Worm (Caenorhabditis elegans) whole organism, young adult: ENCODE data around the gene prdx-2.

Source experiments
- B0035.1 ChIP-seq: sonication (generic microtip); optimal IDR thresholded peaks from 2 replicates; lab custom pipeline; 2016; ENCODE audit warnings: missing genetic modification characterization, mild to moderate bottlenecking, missing compliant biosample characterization, missing genotype, missing genetic modification reagents
- B0336.3 ChIP-seq: fragments of 200-800 bp; sonication (Bioruptor generic); IDR thresholded peaks from 2 replicates; pipeline ENCODE4 v1.3.6; 2022; ENCODE audit warnings: missing genetic modification characterization, missing compliant biosample characterization
- F10E7.11 ChIP-seq: sonication (generic microtip); optimal IDR thresholded peaks from 2 replicates; lab custom pipeline; 2017; ENCODE audit warnings: mild to moderate bottlenecking, missing genetic modification characterization, moderate library complexity, missing compliant biosample characterization
- F22D6.2 ChIP-seq: sonication (generic microtip); optimal IDR thresholded peaks from 2 replicates; lab custom pipeline; 2016; ENCODE audit warnings: mild to moderate bottlenecking, missing genetic modification characterization, missing compliant biosample characterization
- K11D2.4 ChIP-seq: fragments of 200-800 bp; sonication (Bioruptor generic); IDR thresholded peaks from 2 replicates; pipeline ENCODE4 v1.3.6; 2022; ENCODE audit warnings: missing genetic modification reagents, missing genetic modification characterization, missing compliant biosample characterization
- K12H6.12 ChIP-seq: fragments of 200-800 bp; sonication (Bioruptor generic); optimal IDR thresholded peaks from 2 replicates; lab custom pipeline; 2018; ENCODE audit warnings: mild to moderate bottlenecking, missing genetic modification characterization, missing compliant biosample characterization
- T07F8.4 ChIP-seq: sonication (generic microtip); optimal IDR thresholded peaks from 2 replicates; lab custom pipeline; 2016; ENCODE audit warnings: mild to moderate bottlenecking, missing genetic modification characterization, moderate library complexity, missing compliant biosample characterization
- Y53F4B.3 ChIP-seq: fragments of 200-800 bp; sonication (Bioruptor generic); IDR thresholded peaks from 2 replicates; pipeline ENCODE4 v1.3.6; 2022; ENCODE audit warnings: missing genetic modification reagents, missing genetic modification characterization, missing compliant biosample characterization
- Y56A3A.18 ChIP-seq: fragments of 200-800 bp; sonication (Bioruptor generic); IDR thresholded peaks from 2 replicates; pipeline ENCODE4 v1.3.6; 2022; ENCODE audit warnings: missing genetic modification reagents, missing genetic modification characterization, missing compliant biosample characterization
- Y67H2A.10 ChIP-seq: fragments of 200-800 bp; sonication (Bioruptor generic); conservative IDR thresholded peaks from 2 replicates; pipeline ENCODE4 v1.3.6; 2022; ENCODE audit warnings: missing genetic modification reagents, missing genetic modification characterization, missing compliant biosample characterization
- Y95B8A.8 ChIP-seq: fragments of 200-800 bp; sonication (Bioruptor generic); IDR thresholded peaks from 2 replicates; pipeline ENCODE4 v1.3.6; 2022; ENCODE audit warnings: missing genetic modification reagents, missing genetic modification characterization, missing compliant biosample characterization
- ZK185.1 ChIP-seq: sonication (generic microtip); optimal IDR thresholded peaks from 2 replicates; lab custom pipeline; 2016; ENCODE audit warnings: mild to moderate bottlenecking, missing genetic modification characterization, missing compliant biosample characterization; ENCODE audit not compliant: poor library complexity, severe bottlenecking
- atf-7 ChIP-seq: sonication (generic microtip); optimal IDR thresholded peaks from 2 replicates; lab custom pipeline; 2017; ENCODE audit warnings: mild to moderate bottlenecking, missing genetic modification characterization, missing compliant biosample characterization
- athp-1 ChIP-seq: sonication (generic microtip); optimal IDR thresholded peaks from 2 replicates; lab custom pipeline; 2017; ENCODE audit warnings: mild to moderate bottlenecking, missing genetic modification characterization, missing compliant biosample characterization
- attf-6 ChIP-seq: fragments of 200-800 bp; sonication (Bioruptor generic); IDR thresholded peaks from 2 replicates; pipeline ENCODE4 v1.3.6; 2022; ENCODE audit warnings: missing genetic modification reagents, missing genetic modification characterization, missing compliant biosample characterization
- bed-1 ChIP-seq: fragments of 200-800 bp; sonication (Bioruptor generic); IDR thresholded peaks from 2 replicates; pipeline ENCODE4 v1.3.6; 2022; ENCODE audit warnings: missing genetic modification reagents, missing genetic modification characterization, missing compliant biosample characterization
- ceh-91 ChIP-seq: fragments of 200-800 bp; sonication (Bioruptor generic); IDR thresholded peaks from 2 replicates; pipeline ENCODE4 v1.3.6; 2022; ENCODE audit warnings: missing genetic modification reagents, missing genetic modification characterization, missing compliant biosample characterization
- dox-1 ChIP-seq: fragments of 200-800 bp; sonication (Bioruptor generic); IDR thresholded peaks from 2 replicates; pipeline ENCODE4 v1.3.6; 2022; ENCODE audit warnings: missing genetic modification reagents, missing genetic modification characterization, missing compliant biosample characterization
- dpl-1 ChIP-seq: fragments of 150-350 bp; optimal IDR thresholded peaks from 2 replicates; lab custom pipeline; 2014; ENCODE audit warnings: missing biosample characterization, missing genetic modification reagents, missing genetic modification characterization
- ets-4 ChIP-seq: fragments of 200-800 bp; sonication (Bioruptor generic); optimal IDR thresholded peaks from 2 replicates; lab custom pipeline; 2018; ENCODE audit warnings: mild to moderate bottlenecking, missing genetic modification characterization, missing compliant biosample characterization
- fkh-3 ChIP-seq: sonication (generic microtip); optimal IDR thresholded peaks from 2 replicates; lab custom pipeline; 2016; ENCODE audit warnings: mild to moderate bottlenecking, missing genetic modification characterization, missing compliant biosample characterization
- gei-17 ChIP-seq: fragments of 200-800 bp; sonication (Bioruptor generic); optimal IDR thresholded peaks from 2 replicates; lab custom pipeline; 2018; ENCODE audit warnings: mild to moderate bottlenecking, missing genetic modification characterization, missing compliant biosample characterization
- hmg-1.2 ChIP-seq: fragments of 200-800 bp; sonication (Bioruptor generic); IDR thresholded peaks from 2 replicates; pipeline ENCODE4 v1.3.6; 2022; ENCODE audit warnings: missing genetic modification reagents, missing genetic modification characterization, missing compliant biosample characterization
- hmg-20 ChIP-seq: fragments of 200-800 bp; sonication (Bioruptor generic); IDR thresholded peaks from 2 replicates; pipeline ENCODE4 v1.3.6; 2022; ENCODE audit warnings: missing genetic modification reagents, missing genetic modification characterization, missing compliant biosample characterization
- hrde-1 ChIP-seq: sonication (generic microtip); optimal IDR thresholded peaks from 2 replicates; lab custom pipeline; 2016; ENCODE audit warnings: missing genetic modification characterization, mild to moderate bottlenecking, missing compliant biosample characterization, moderate library complexity, missing genotype, missing genetic modification reagents, borderline replicate concordance
- let-526 ChIP-seq: fragments of 200-800 bp; sonication (Bioruptor generic); IDR thresholded peaks from 2 replicates; pipeline ENCODE4 v1.3.6; 2022; ENCODE audit warnings: missing genetic modification reagents, missing genetic modification characterization, missing compliant biosample characterization
- lin-35 ChIP-seq, 3 experiments: fragments of 150-350 bp in 2 of 3; sonication (generic microtip) in 1 of 3; optimal IDR thresholded peaks; 2 replicates each; lab custom pipeline; 2014 to 2018; ENCODE audit warnings: missing biosample characterization in 3 of 3, missing genetic modification characterization in 3 of 3, missing genetic modification reagents in 3 of 3
- lsl-1 ChIP-seq: fragments of 200-800 bp; sonication (Bioruptor generic); optimal IDR thresholded peaks from 2 replicates; lab custom pipeline; 2018; ENCODE audit warnings: mild to moderate bottlenecking, missing genetic modification characterization, moderate library complexity, missing compliant biosample characterization
- lsy-27 ChIP-seq: sonication (generic microtip); optimal IDR thresholded peaks from 2 replicates; lab custom pipeline; 2017; ENCODE audit warnings: missing genetic modification characterization, mild to moderate bottlenecking, missing compliant biosample characterization, antibody characterized with exemption, missing genotype, borderline replicate concordance; ENCODE audit not compliant: insufficient read depth
- madf-10 ChIP-seq: sonication (generic microtip); optimal IDR thresholded peaks from 2 replicates; lab custom pipeline; 2016; ENCODE audit warnings: mild to moderate bottlenecking, missing genetic modification characterization, missing compliant biosample characterization
- madf-6 ChIP-seq: fragments of 200-800 bp; sonication (Bioruptor generic); IDR thresholded peaks from 2 replicates; pipeline ENCODE4 v1.3.6; 2022; ENCODE audit warnings: missing genetic modification reagents, missing genetic modification characterization, missing compliant biosample characterization
- mcd-1 ChIP-seq: fragments of 200-800 bp; sonication (Bioruptor generic); IDR thresholded peaks from 2 replicates; pipeline ENCODE4 v1.3.6; 2022; ENCODE audit warnings: missing genetic modification reagents, missing genetic modification characterization, missing compliant biosample characterization
- mel-28 ChIP-seq: sonication (generic microtip); optimal IDR thresholded peaks from 2 replicates; lab custom pipeline; 2016; ENCODE audit warnings: borderline replicate concordance, mild to moderate bottlenecking, missing genetic modification characterization, missing compliant biosample characterization
- mes-4 ChIP-seq: sonication (generic microtip); optimal IDR thresholded peaks from 2 replicates; lab custom pipeline; 2016; ENCODE audit warnings: missing genotype, missing genetic modification characterization, missing compliant biosample characterization
- nfya-2 ChIP-seq: fragments of 200-800 bp; sonication (Bioruptor generic); IDR thresholded peaks from 2 replicates; pipeline ENCODE4 v1.3.6; 2022; ENCODE audit warnings: missing genetic modification reagents, missing genetic modification characterization, missing compliant biosample characterization
- nhr-80 ChIP-seq: sonication (generic microtip); optimal IDR thresholded peaks from 2 replicates; lab custom pipeline; 2016; ENCODE audit warnings: missing genetic modification characterization, missing compliant biosample characterization
- rcor-1 ChIP-seq: fragments of 200-800 bp; sonication (Bioruptor generic); IDR thresholded peaks from 2 replicates; pipeline ENCODE4 v1.3.6; 2022; ENCODE audit warnings: missing genetic modification reagents, missing genetic modification characterization, missing compliant biosample characterization
- snpc-1.1 ChIP-seq: sonication (generic microtip); optimal IDR thresholded peaks from 2 replicates; lab custom pipeline; 2017; ENCODE audit warnings: missing genetic modification characterization, mild to moderate bottlenecking, missing compliant biosample characterization, antibody characterized with exemption, moderate library complexity, missing genotype, missing genetic modification reagents; ENCODE audit not compliant: insufficient read depth
- snpc-4 ChIP-seq, 5 experiments: fragments of 150-350 bp in 1 of 5; sonication (generic microtip) in 4 of 5; optimal IDR thresholded peaks; 2 replicates each; lab custom pipeline; 2014 to 2018; ENCODE audit warnings: missing genetic modification characterization in 5 of 5, missing biosample characterization in 3 of 5, antibody characterized with exemption in 2 of 5, mild to moderate bottlenecking in 2 of 5, missing compliant biosample characterization in 2 of 5, missing genotype in 2 of 5, moderate library complexity in 2 of 5, missing genetic modification reagents in 1 of 5
- somi-1 ChIP-seq: fragments of 200-800 bp; sonication (Bioruptor generic); optimal IDR thresholded peaks from 2 replicates; lab custom pipeline; 2018; ENCODE audit warnings: mild to moderate bottlenecking, missing genetic modification characterization, missing compliant biosample characterization
- tbp1 ChIP-seq: fragments of 200-800 bp; sonication (Bioruptor generic); optimal IDR thresholded peaks from 2 replicates; lab custom pipeline; 2018; ENCODE audit warnings: mild to moderate bottlenecking, missing genetic modification characterization, missing compliant biosample characterization
- tbx-9 ChIP-seq: sonication (generic microtip); optimal IDR thresholded peaks from 2 replicates; lab custom pipeline; 2016; ENCODE audit warnings: borderline replicate concordance, missing genetic modification characterization, inconsistent platforms, missing compliant biosample characterization
- xnd-1 ChIP-seq: sonication (generic microtip); optimal IDR thresholded peaks from 2 replicates; lab custom pipeline; 2016; ENCODE audit warnings: missing genotype, missing genetic modification reagents, missing genetic modification characterization, missing compliant biosample characterization
- ztf-22 ChIP-seq: fragments of 200-800 bp; sonication (Bioruptor generic); optimal IDR thresholded peaks from 2 replicates; lab custom pipeline; 2018; ENCODE audit warnings: mild to moderate bottlenecking, missing genetic modification characterization, moderate library complexity, missing compliant biosample characterization
- ztf-28 ChIP-seq: fragments of 200-800 bp; sonication (Bioruptor generic); IDR thresholded peaks from 2 replicates; pipeline ENCODE4 v1.3.6; 2022; ENCODE audit warnings: missing genetic modification reagents, missing genetic modification characterization, missing compliant biosample characterization
- ztf-6 ChIP-seq: fragments of 200-800 bp; sonication (Bioruptor generic); IDR thresholded peaks from 2 replicates; pipeline ENCODE4 v1.3.6; 2022; ENCODE audit warnings: missing genetic modification reagents, missing genetic modification characterization, missing compliant biosample characterization

The prdx-2 gene

DNA sequence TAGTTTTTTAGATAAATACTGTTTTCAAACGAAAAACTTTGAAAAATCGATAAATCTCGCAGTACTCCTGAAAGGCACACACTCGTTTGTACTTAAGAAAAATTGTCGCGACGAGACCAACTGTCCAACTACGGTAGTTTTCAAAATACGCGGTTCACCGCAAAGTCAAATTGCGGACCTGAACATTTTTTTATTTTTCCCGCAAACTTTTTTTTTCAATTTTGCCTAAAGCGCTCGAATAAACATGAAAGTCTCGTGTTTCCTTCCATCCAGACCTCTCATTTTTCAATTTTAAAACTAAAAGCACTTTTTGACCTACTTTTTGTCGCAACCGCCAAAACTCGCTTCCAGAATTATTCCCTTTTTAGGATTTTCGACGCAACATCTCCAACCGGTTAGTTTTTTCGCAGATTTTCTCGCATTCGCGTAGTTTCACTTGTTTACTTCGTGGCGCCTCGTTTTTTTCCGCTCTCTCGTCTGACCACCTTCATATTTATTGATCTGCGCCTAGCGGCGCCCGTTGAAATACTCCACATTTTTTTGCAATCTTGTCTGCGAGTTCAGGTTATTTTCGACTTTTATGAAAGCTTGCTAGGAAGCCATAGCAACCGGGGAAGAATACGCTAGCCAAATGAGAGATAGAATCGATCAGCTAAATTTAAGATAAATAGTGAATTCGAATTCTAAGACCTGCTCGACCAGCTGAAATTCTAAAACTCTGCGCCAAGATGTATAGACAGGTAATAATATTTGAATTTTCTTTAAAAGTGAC is at the start of gene prdx-2:
Gene prdx-2 (plus strand): TSS at position 729 of the 772 bp plus-strand sequence.
- TF ChIP-seq madf-6 (GFP tag; lab: Robert Waterston, UW) = peak; percentile 96
- TF ChIP-seq ztf-28 = 0 out of 2 replicates have a peak, but pooled peaks have one; percentile 4
- no peak for TF ChIP-seq K12H6.12 (tag; lab: Kevin White, UChicago)
- TF ChIP-seq somi-1 (GFP tag; lab: Kevin White, UChicago) = no peak
- TF ChIP-seq T07F8.4 = no peak
- no peak for TF ChIP-seq snpc-4 (GFP tag; optimal IDR thresholded peaks at IDR 0.05; lab: Kevin White, UChicago)
- TF ChIP-seq snpc-4 (tag; optimal IDR thresholded peaks at IDR 0.05; lab: Kevin White, UChicago) = no peak
- no peak for TF ChIP-seq hmg-20 (GFP tag; lab: Robert Waterston, UW)
- no peak for TF ChIP-seq Y56A3A.18
- no peak for TF ChIP-seq hrde-1 (tag; lab: Kevin White, UChicago)
- TF ChIP-seq nhr-80 (tag; lab: Kevin White, UChicago) = no peak
- peak; percentile 68; the same call in 1 of the 2 replicates for TF ChIP-seq attf-6 (GFP tag; lab: Robert Waterston, UW)
- TF ChIP-seq B0336.3 (GFP tag; lab: Robert Waterston, UW) = peak; percentile 73
- TF ChIP-seq lsy-27 (tag; lab: Kevin White, UChicago) = no peak
- peak; percentile 84 for TF ChIP-seq xnd-1 (tag; lab: Kevin White, UChicago)
- no peak for TF ChIP-seq gei-17 (GFP tag; lab: Kevin White, UChicago)
- TF ChIP-seq fkh-3 (tag; lab: Kevin White, UChicago) = no peak
- TF ChIP-seq K11D2.4 (GFP tag; lab: Robert Waterston, UW) = no peak
- peak; percentile 67 for TF ChIP-seq rcor-1 (GFP tag; lab: Robert Waterston, UW)
- TF ChIP-seq bed-1 (GFP tag; lab: Robert Waterston, UW) = no peak
- TF ChIP-seq mel-28 = no peak
- TF ChIP-seq athp-1 = peak; percentile 44
- no peak for TF ChIP-seq Y53F4B.3 (GFP tag; lab: Robert Waterston, UW)
- peak; percentile 67; the same call in 1 of the 2 replicates for TF ChIP-seq Y95B8A.8
- TF ChIP-seq madf-10 = no peak
- TF ChIP-seq mes-4 (tag; lab: Kevin White, UChicago) = no peak
- no peak for TF ChIP-seq F22D6.2
- TF ChIP-seq lin-35 (GFP tag; optimal IDR thresholded peaks at IDR 0.05; lab: Kevin White, UChicago) = no peak
- no peak for TF ChIP-seq B0035.1 (tag; lab: Kevin White, UChicago)
- TF ChIP-seq ztf-22 = no peak
- TF ChIP-seq F10E7.11 (tag; lab: Kevin White, UChicago) = no peak
- TF ChIP-seq atf-7 (tag; lab: Kevin White, UChicago) = no peak
- no peak for TF ChIP-seq let-526
- no peak for TF ChIP-seq ZK185.1
- peak; percentile 94 for TF ChIP-seq ceh-91 (GFP tag; lab: Robert Waterston, UW)
- TF ChIP-seq dox-1 (GFP tag; lab: Robert Waterston, UW) = peak; percentile 82
- no peak for TF ChIP-seq nfya-2 (GFP tag; lab: Robert Waterston, UW)
- TF ChIP-seq tbp1 = peak; percentile 59
- TF ChIP-seq mcd-1 (GFP tag; lab: Robert Waterston, UW) = peak; percentile 40; the same call in 1 of the 2 replicates
- peak; percentile 77 for TF ChIP-seq dpl-1 (GFP tag; lab: Kevin White, UChicago)
- TF ChIP-seq ztf-6 (GFP tag; lab: Robert Waterston, UW) = no peak
- no peak for TF ChIP-seq Y67H2A.10 (GFP tag; lab: Robert Waterston, UW)
- peak; percentile 98 for TF ChIP-seq lsl-1 (GFP tag; lab: Kevin White, UChicago)
- TF ChIP-seq tbx-9 (tag; lab: Kevin White, UChicago) = no peak
- no peak for TF ChIP-seq ets-4 (GFP tag; lab: Kevin White, UChicago)
- TF ChIP-seq snpc-1.1 = no peak
- peak; percentile 14; the same call in 1 of the 2 replicates for TF ChIP-seq hmg-1.2 (GFP tag; lab: Robert Waterston, UW)
